Worm (Caenorhabditis elegans): Measurements from ENCODE around the gene C42C1.8.

The C42C1.8 gene

DNA sequence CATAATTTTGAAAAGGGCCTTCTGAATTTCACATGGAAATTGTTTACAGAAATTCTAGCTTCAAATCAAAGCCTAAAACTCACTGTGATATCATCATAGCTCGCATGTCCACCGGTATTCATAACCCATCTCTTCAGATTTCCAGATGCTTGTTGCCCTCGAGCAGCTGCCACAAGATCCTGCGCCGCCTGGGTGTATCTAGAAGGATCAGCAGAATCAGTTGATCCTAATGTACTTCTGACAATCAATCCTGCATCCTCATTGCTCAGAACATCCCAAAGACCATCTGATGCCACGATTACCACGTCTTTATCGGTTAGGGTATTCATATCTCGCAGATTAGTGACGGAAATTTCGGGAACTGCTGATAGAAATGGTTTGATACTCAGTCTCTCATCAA, 25.0 kb upstream of the C42C1.8 start:
- TF ChIP-seq ama-1 (optimal IDR thresholded peaks at IDR 0.05) (no peak), nhr-25 (tag; optimal IDR thresholded peaks at IDR 0.05) (no peak), mab-5 (tag; optimal IDR thresholded peaks at IDR 0.05) (no peak), nhr-23 (tag; optimal IDR thresholded peaks at IDR 0.05) (no peak), unc-62 (GFP tag; optimal IDR thresholded peaks at IDR 0.05) (no peak), unc-39 (tag; optimal IDR thresholded peaks at IDR 0.05) (no peak), mdl-1 (tag; optimal IDR thresholded peaks at IDR 0.05) (no peak), snpc-4 (tag; optimal IDR thresholded peaks at IDR 0.05) (no peak), crh-2 (tag; optimal IDR thresholded peaks at IDR 0.05) (no peak), lsy-2 (tag; optimal IDR thresholded peaks at IDR 0.05) (no peak), C34F6.9 (tag; optimal IDR thresholded peaks at IDR 0.05) (no peak), elt-1 (tag; optimal IDR thresholded peaks at IDR 0.05) (no peak), F13H6.1 (tag; optimal IDR thresholded peaks at IDR 0.05) (no peak), sma-3 (GFP tag; optimal IDR thresholded peaks at IDR 0.05) (no peak), ztf-11 (tag; optimal IDR thresholded peaks at IDR 0.05) (no peak), sem-4 (tag; optimal IDR thresholded peaks at IDR 0.05) (no peak), nhr-10 (tag; optimal IDR thresholded peaks at IDR 0.05) (no peak), egl-27 (tag; optimal IDR thresholded peaks at IDR 0.05) (no peak), elt-3 (tag; optimal IDR thresholded peaks at IDR 0.05) (no peak), ZK546.5 (tag; optimal IDR thresholded peaks at IDR 0.05) (no peak)

DNA sequence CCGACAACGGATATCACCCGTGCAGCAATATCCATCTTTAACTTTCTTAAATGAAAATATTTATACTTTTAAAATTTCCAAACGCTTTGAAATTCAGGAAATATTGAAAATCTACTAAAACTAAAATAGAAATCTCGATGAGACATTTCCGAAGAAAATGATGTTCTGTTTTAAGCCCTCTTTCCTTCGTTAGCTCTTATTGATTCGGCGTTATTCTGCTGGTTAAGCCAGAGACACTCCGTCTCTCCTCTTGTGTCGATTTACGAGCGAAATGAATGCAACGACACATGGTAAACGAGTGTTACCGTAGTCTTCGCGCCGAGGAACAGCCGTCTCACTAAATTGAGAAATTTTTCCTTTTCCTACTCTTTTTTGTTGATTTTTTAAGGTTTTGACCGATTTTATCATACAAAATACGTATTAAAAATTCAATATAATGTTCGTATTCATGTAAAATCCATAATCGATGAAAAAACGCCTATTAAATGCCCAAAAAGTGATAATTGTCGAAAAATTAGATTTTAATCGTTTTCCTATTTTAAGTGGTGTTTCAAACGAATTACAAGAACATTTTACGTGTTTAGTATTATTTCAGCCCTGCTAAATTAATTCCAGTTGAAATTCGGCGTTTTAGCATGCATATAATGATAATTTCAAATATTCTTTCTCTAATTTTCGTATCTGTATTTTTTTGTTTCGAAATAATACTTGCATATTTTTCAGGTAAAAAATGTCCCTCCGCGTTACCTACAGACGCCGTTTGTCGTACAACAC, 22.4 kb upstream of the C42C1.8 start, which contains the start of the genes ppm-1.H and rpl-34:
Gene ppm-1.H (minus strand): TSS at position 51 of the 774 bp plus-strand sequence.
Gene rpl-34 (plus strand): TSS at position 724 of the 774 bp plus-strand sequence.
- TF ChIP-seq mbf-1 (tag; optimal IDR thresholded peaks at IDR 0.05) (no peak), ztf-11 (tag; optimal IDR thresholded peaks at IDR 0.05) (no peak), fos-1 (tag; optimal IDR thresholded peaks at IDR 0.05) (peak; percentile 43), lin-11 (tag; optimal IDR thresholded peaks at IDR 0.05) (peak; percentile 59), lin-13 (GFP tag; optimal IDR thresholded peaks at IDR 0.05) (peak; percentile 71), mab-5 (tag; optimal IDR thresholded peaks at IDR 0.05) (no peak), ztf-1 (GFP tag; conservative IDR thresholded peaks at IDR 0.05) (no peak), zag-1 (tag; optimal IDR thresholded peaks at IDR 0.05) (peak; percentile 4), ZK546.5 (tag; optimal IDR thresholded peaks at IDR 0.05) (no peak), Y55F3AM.14 (GFP tag; optimal IDR thresholded peaks at IDR 0.05) (no peak), skn-1 (tag; optimal IDR thresholded peaks at IDR 0.05) (no peak), nhr-11 (tag; optimal IDR thresholded peaks at IDR 0.05) (no peak), ceh-16 (tag; optimal IDR thresholded peaks at IDR 0.05) (no peak), lin-39 (tag; optimal IDR thresholded peaks at IDR 0.05) (no peak), dmd-4 (tag; optimal IDR thresholded peaks at IDR 0.05) (no peak), C34F6.9 (tag; optimal IDR thresholded peaks at IDR 0.05) (peak; percentile 74), nhr-12 (tag; optimal IDR thresholded peaks at IDR 0.05) (no peak), aly-2 (tag; optimal IDR thresholded peaks at IDR 0.05) (no peak), sma-3 (GFP tag; optimal IDR thresholded peaks at IDR 0.05) (no peak), mdl-1 (tag; optimal IDR thresholded peaks at IDR 0.05) (no peak), unc-55 (GFP tag; optimal IDR thresholded peaks at IDR 0.05) (peak; percentile 95), F13H6.1 (tag; optimal IDR thresholded peaks at IDR 0.05) (peak; percentile 23), alr-1 (tag; optimal IDR thresholded peaks at IDR 0.05) (no peak), ztf-4 (tag; optimal IDR thresholded peaks at IDR 0.05) (peak; percentile 17), elt-1 (tag; optimal IDR thresholded peaks at IDR 0.05) (no peak), nhr-21 (tag; optimal IDR thresholded peaks at IDR 0.05) (peak; percentile 22), elt-3 (tag; optimal IDR thresholded peaks at IDR 0.05) (no peak), nhr-25 (tag; optimal IDR thresholded peaks at IDR 0.05) (no peak), sem-4 (tag; optimal IDR thresholded peaks at IDR 0.05) (peak; percentile 18), snpc-4 (tag; optimal IDR thresholded peaks at IDR 0.05) (peak; percentile 40), nhr-10 (tag; optimal IDR thresholded peaks at IDR 0.05) (no peak), lsy-2 (tag; optimal IDR thresholded peaks at IDR 0.05) (peak; percentile 89 to 98), R02D3.7 (tag; optimal IDR thresholded peaks at IDR 0.05) (peak; percentile 45), blmp-1 (tag; optimal IDR thresholded peaks at IDR 0.05; ENCODE audit: insufficient read depth) (no peak), ceh-82 (tag; optimal IDR thresholded peaks at IDR 0.05) (no peak), egl-27 (tag; optimal IDR thresholded peaks at IDR 0.05) (peak; percentile 10), nhr-23 (tag; optimal IDR thresholded peaks at IDR 0.05) (no peak), unc-62 (GFP tag; optimal IDR thresholded peaks at IDR 0.05) (no peak), sma-9 (GFP tag; optimal IDR thresholded peaks at IDR 0.05) (peak; percentile 51), sma-9 (tag; optimal IDR thresholded peaks at IDR 0.05) (no peak), unc-39 (tag; optimal IDR thresholded peaks at IDR 0.05) (no peak), ama-1 (optimal IDR thresholded peaks at IDR 0.05) (no peak), crh-2 (tag; optimal IDR thresholded peaks at IDR 0.05) (peak; percentile 74), nhr-77 (tag; optimal IDR thresholded peaks at IDR 0.05) (no peak), nhr-129 (tag; optimal IDR thresholded peaks at IDR 0.05) (peak; percentile 98), nhr-237 (tag; optimal IDR thresholded peaks at IDR 0.05) (no peak), nhr-6 (tag; optimal IDR thresholded peaks at IDR 0.05) (no peak), peb-1 (tag; optimal IDR thresholded peaks at IDR 0.05) (no peak), gmeb-1 (tag; optimal IDR thresholded peaks at IDR 0.05) (peak; percentile 42)

All from whole organism, L2 larva.